Worm (Caenorhabditis elegans): ENCODE measurements around the gene clc-5.

The clc-5 gene

DNA sequence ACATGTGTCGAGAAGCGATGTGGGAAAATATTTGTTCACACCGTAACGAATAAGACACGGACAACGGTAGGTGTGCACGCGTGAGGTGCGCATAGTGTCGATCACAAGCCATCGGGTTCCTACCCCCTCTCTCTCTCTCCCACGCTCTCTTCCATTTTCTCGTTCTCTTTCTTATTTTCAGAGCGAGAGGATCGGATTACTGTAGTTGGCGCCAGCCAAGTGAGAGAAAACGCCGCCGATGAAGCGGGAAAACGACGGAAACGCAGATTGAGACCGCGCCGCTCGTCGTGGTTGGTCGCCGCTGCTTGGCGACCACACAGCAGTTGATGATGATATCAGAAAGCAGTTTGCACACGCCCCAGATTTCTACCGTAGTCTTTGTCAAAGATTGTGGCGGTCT, 31.0 kb downstream of the clc-5 start:
- no peak for TF ChIP-seq ref-1 (GFP tag; conservative IDR thresholded peaks at IDR 0.05)
- TF ChIP-seq tab-1 (GFP tag; IDR thresholded peaks at IDR 0.05) = no peak
- TF ChIP-seq med-1 (GFP tag; optimal IDR thresholded peaks at IDR 0.05; ENCODE audit: insufficient read depth) = no peak
- TF ChIP-seq ztf-23 (GFP tag; IDR thresholded peaks at IDR 0.05) = no peak
- TF ChIP-seq klf-2 (GFP tag; conservative IDR thresholded peaks at IDR 0.05) = no peak
- TF ChIP-seq T22C8.4 (GFP tag; IDR thresholded peaks at IDR 0.05) = no peak
- no peak for TF ChIP-seq flt-1 (GFP tag; IDR thresholded peaks at IDR 0.05)
- TF ChIP-seq cog-1 (tag; optimal IDR thresholded peaks at IDR 0.05) = no peak
- no peak for TF ChIP-seq ztf-29 (GFP tag; IDR thresholded peaks at IDR 0.05)

DNA sequence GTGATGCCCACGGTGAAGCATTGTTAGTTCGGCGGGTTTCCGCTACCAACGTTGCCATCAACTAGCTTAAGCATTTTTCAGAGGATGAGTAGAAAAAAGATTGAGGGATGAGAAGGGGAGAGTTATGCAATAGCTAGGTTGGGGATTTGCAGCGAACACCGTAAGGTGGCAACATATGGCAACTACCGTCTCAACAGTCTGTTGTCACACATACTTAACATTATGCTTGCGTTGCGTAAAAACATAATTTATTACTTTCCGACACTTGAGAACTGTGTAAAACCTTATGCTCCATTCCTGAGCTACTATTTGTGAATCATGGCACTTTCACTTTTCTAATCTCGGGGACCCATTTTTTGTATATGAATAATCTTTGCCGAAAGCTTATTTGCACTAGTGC, 33.3 kb downstream of the clc-5 start:
- TF ChIP-seq ztf-23 (GFP tag; IDR thresholded peaks at IDR 0.05) = no peak
- no peak for TF ChIP-seq tab-1 (GFP tag; IDR thresholded peaks at IDR 0.05)
- TF ChIP-seq flt-1 (GFP tag; IDR thresholded peaks at IDR 0.05) = no peak
- no peak for TF ChIP-seq klf-2 (GFP tag; conservative IDR thresholded peaks at IDR 0.05)
- no peak for TF ChIP-seq T22C8.4 (GFP tag; IDR thresholded peaks at IDR 0.05)
- TF ChIP-seq ref-1 (GFP tag; conservative IDR thresholded peaks at IDR 0.05) = no peak

DNA sequence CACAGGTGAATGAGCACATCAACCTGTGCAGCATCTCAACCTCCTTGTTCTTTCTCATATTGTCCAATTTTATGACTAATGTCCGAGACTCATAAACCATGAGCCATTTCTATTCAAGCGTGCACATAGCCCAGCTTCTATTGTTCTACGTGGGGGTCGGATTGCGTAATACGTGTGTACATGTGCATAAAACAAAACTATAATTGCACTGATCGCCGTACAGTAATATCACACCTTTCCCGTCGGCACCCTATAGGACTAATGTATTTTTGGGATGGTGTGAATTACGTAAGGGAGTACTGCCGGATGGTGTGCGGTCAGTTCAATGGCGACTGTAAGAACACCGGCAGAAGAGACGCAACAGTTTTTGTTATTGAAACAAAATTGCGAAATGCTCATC, 36.5 kb downstream of the clc-5 start:
- no peak for TF ChIP-seq med-1 (GFP tag; optimal IDR thresholded peaks at IDR 0.05; ENCODE audit: insufficient read depth)
- TF ChIP-seq ztf-29 (GFP tag; IDR thresholded peaks at IDR 0.05) = no peak
- TF ChIP-seq tab-1 (GFP tag; IDR thresholded peaks at IDR 0.05) = no peak
- no peak for TF ChIP-seq T22C8.4 (GFP tag; IDR thresholded peaks at IDR 0.05)
- no peak for TF ChIP-seq ztf-23 (GFP tag; IDR thresholded peaks at IDR 0.05)
- TF ChIP-seq flt-1 (GFP tag; IDR thresholded peaks at IDR 0.05) = no peak
- no peak for TF ChIP-seq klf-2 (GFP tag; conservative IDR thresholded peaks at IDR 0.05)
- TF ChIP-seq ref-1 (GFP tag; conservative IDR thresholded peaks at IDR 0.05) = no peak
- no peak for TF ChIP-seq cog-1 (tag; optimal IDR thresholded peaks at IDR 0.05)

DNA sequence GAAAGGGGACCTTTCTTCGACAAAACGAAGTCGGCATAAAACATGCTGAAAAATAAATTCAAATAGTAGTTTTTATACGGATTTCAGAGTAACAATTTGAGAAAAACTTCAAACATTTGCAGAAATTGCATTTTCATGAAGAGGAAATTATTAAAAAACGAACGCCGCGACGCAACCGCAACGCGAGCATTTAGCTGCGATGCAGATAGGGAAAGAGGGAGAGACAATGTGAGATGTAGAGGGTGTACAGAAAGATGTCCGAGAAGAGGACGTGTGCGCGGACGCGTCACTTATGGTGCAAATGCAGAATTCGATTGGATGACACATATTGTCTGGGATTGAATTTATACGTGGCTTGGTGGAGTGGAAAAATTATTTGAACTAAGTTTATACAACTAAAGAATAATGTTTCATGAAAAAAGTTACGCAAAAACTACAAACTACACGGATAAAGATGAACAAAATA, 41.6 kb downstream of the clc-5 start, which contains the start of gene coh-1:
TSS of gene coh-1 (minus strand) at position 51 of the 466 bp plus-strand sequence.
- 0 out of 2 replicates have a peak, but pooled peaks have one; percentile 16 for TF ChIP-seq ztf-23 (GFP tag; IDR thresholded peaks at IDR 0.05)
- no peak for TF ChIP-seq flt-1 (GFP tag; IDR thresholded peaks at IDR 0.05)

DNA sequence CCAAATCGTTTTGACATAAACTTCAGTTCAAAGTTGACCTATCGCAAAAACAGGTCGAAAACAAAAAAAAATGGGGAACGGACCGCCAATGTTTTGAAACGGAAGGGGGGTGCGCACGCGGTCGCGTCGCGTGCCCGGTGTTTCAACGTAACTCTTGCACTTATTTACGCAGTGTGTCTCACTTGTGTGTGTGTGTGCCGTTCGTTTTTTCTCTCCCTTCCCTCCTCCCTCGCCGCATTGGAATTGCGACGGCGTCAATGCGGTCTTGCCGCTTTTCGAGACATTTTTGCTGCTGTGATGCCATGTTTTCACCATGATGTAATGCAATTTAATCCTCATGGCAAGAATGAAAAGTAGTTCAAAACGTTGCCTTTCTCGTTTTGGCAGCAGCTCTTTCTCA, 45.1 kb downstream of the clc-5 start:
- TF ChIP-seq ztf-29 (GFP tag; IDR thresholded peaks at IDR 0.05) = no peak

DNA sequence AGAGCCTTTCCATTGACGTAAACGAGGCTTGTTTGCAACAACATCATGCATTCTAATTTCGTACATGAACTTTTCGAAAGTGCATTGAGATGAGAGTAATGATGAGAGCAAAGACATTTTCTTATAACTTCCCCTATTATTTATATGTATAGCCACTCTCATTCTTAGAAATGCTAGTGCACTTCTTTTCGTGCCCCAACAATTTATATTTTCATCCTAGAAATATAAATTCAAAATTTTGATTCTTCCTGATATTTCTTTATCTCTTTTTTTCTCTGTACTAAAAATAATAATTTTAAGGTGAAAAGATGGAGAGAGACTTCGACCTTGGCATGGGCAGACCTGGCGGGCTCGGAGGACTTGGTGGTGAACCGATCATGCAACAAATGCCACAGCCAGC, 45.6 kb downstream of the clc-5 start, which contains the start of gene mek-1:
TSS of gene mek-1 (plus strand) at position 301 of the 400 bp plus-strand sequence.
- TF ChIP-seq flt-1 (GFP tag; IDR thresholded peaks at IDR 0.05) = no peak
- no peak for TF ChIP-seq med-1 (GFP tag; optimal IDR thresholded peaks at IDR 0.05; ENCODE audit: insufficient read depth)
- TF ChIP-seq ref-1 (GFP tag; conservative IDR thresholded peaks at IDR 0.05) = no peak
- no peak for TF ChIP-seq tab-1 (GFP tag; IDR thresholded peaks at IDR 0.05)

DNA sequence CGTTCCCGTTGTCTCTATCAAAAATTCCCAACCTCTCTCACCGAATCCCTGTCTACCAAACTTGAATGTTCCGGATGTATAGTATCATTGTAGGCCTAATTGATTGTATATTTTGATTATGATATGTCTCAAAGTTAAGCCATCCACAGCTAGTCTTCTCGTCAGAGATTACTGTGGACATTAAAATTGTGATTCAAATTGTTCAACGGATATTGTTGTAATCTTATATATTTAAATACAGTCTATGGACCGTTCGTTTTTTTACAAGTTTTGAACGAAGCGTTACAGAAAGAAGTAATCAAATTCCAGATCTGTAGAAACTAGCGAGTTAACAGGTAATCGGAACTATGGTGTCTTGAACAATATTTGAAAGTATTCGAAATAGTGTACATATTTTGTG, 47.4 kb downstream of the clc-5 start, which contains the start of gene F48E3.9:
TSS of gene F48E3.9 (plus strand) at position 301 of the 400 bp plus-strand sequence.
- no peak for TF ChIP-seq klf-2 (GFP tag; conservative IDR thresholded peaks at IDR 0.05)
- no peak for TF ChIP-seq med-1 (GFP tag; optimal IDR thresholded peaks at IDR 0.05; ENCODE audit: insufficient read depth)
- no peak for TF ChIP-seq cog-1 (tag; optimal IDR thresholded peaks at IDR 0.05)
- TF ChIP-seq flt-1 (GFP tag; IDR thresholded peaks at IDR 0.05) = no peak
- no peak for TF ChIP-seq ztf-23 (GFP tag; IDR thresholded peaks at IDR 0.05)
- TF ChIP-seq T22C8.4 (GFP tag; IDR thresholded peaks at IDR 0.05) = no peak
- TF ChIP-seq ref-1 (GFP tag; conservative IDR thresholded peaks at IDR 0.05) = no peak
- no peak for TF ChIP-seq tab-1 (GFP tag; IDR thresholded peaks at IDR 0.05)
- no peak for TF ChIP-seq ztf-29 (GFP tag; IDR thresholded peaks at IDR 0.05)
